Fruit fly (Drosophila melanogaster) whole organism, pupa: Measurements from ENCODE around the gene CG3558.

Experiments
- CG10348 ChIP-seq: fragments of 200-800 bp; sonication (Bioruptor generic); IDR thresholded peaks from 2 replicates; pipeline ENCODE4 v1.3.6; 2022; ENCODE audit warnings: missing biosample characterization, missing genetic modification characterization
- CG15710 ChIP-seq: fragments of 200-800 bp; sonication (Bioruptor generic); optimal IDR thresholded peaks from 2 replicates; lab custom pipeline; 2018; ENCODE audit warnings: missing biosample characterization, mild to moderate bottlenecking, missing genetic modification characterization, moderate library complexity
- Pif1A ChIP-seq: fragments of 200-800 bp; sonication (Bioruptor generic); optimal IDR thresholded peaks from 3 replicates; lab custom pipeline; 2016; ENCODE audit warnings: missing biosample characterization, missing genetic modification characterization

dm6 chr2L:2987681-2988381, 4.8 kb upstream of the CG3558 start, which contains the start of the genes Chd1 and Bem46:
- TF ChIP-seq CG15710 (tag; lab: Kevin White, UChicago) (peak; percentile 80), Pif1A (GFP tag; lab: Kevin White, UChicago) (no peak), CG10348 (GFP tag; lab: Robert Waterston, UW) (no peak)
